Worm (Caenorhabditis elegans) whole organism, midembryonic: ENCODE measurements around the gene C03G6.17.
"Not testable (repeated sequence)": the region's sequence is repeated elsewhere in the genome, so short reads cannot be mapped to it uniquely, and the experiment has no call there.

ENCODE experiments used
- T22C8.4 ChIP-seq: fragments of 200-800 bp; sonication (Bioruptor generic); IDR thresholded peaks from 2 replicates; pipeline ENCODE4 v1.3.6; 2022; ENCODE audit warnings: missing genetic modification characterization, missing compliant biosample characterization
- cog-1 ChIP-seq: sonication (generic microtip); optimal IDR thresholded peaks from 2 replicates; lab custom pipeline; 2016; ENCODE audit warnings: missing genetic modification characterization, missing compliant biosample characterization
- flt-1 ChIP-seq: fragments of 200-800 bp; sonication (Bioruptor generic); IDR thresholded peaks from 2 replicates; pipeline ENCODE4 v1.3.6; 2022; ENCODE audit warnings: missing genetic modification characterization, missing compliant biosample characterization
- klf-2 ChIP-seq: fragments of 200-800 bp; sonication (Bioruptor generic); conservative IDR thresholded peaks from 2 replicates; pipeline ENCODE4 v1.3.6; 2022; ENCODE audit warnings: missing genetic modification reagents, missing genetic modification characterization, missing compliant biosample characterization
- med-1 ChIP-seq: sonication (generic microtip); optimal IDR thresholded peaks from 2 replicates; lab custom pipeline; 2017; ENCODE audit warnings: missing genetic modification characterization, mild to moderate bottlenecking, missing compliant biosample characterization, antibody characterized with exemption, missing genetic modification reagents; ENCODE audit not compliant: insufficient read depth
- ref-1 ChIP-seq: fragments of 200-800 bp; sonication (Bioruptor generic); conservative IDR thresholded peaks from 2 replicates; pipeline ENCODE4 v1.3.6; 2022; ENCODE audit warnings: missing genetic modification reagents, missing genetic modification characterization, missing compliant biosample characterization
- tab-1 ChIP-seq: fragments of 200-800 bp; sonication (Bioruptor generic); IDR thresholded peaks from 2 replicates; pipeline ENCODE4 v1.3.6; 2022; ENCODE audit warnings: missing genetic modification characterization, missing compliant biosample characterization
- ztf-23 ChIP-seq: fragments of 200-800 bp; sonication (Bioruptor generic); IDR thresholded peaks from 2 replicates; pipeline ENCODE4 v1.3.6; 2022; ENCODE audit warnings: missing genetic modification reagents, missing genetic modification characterization, missing compliant biosample characterization
- ztf-29 ChIP-seq: fragments of 200-800 bp; sonication (Bioruptor generic); IDR thresholded peaks from 2 replicates; pipeline ENCODE4 v1.3.6; 2022; ENCODE audit warnings: missing genetic modification reagents, missing genetic modification characterization, missing compliant biosample characterization

The C03G6.17 gene

ce11 chrV:7364059-7364458 is 16.8 kb downstream of the C03G6.17 start, which contains the start of gene cyp-35A2:
cyp-35A2 (minus strand) TSS chrV:7364182.
- no peak for TF ChIP-seq ztf-23
- TF ChIP-seq flt-1 (GFP tag; lab: Robert Waterston, UW) = no peak
- no peak for TF ChIP-seq T22C8.4 (GFP tag; lab: Robert Waterston, UW)
- TF ChIP-seq ztf-29 = no peak
- no peak for TF ChIP-seq med-1 (GFP tag; lab: Kevin White, UChicago)
- TF ChIP-seq ref-1 (GFP tag; lab: Robert Waterston, UW) = no peak
- no peak for TF ChIP-seq tab-1 (GFP tag; lab: Robert Waterston, UW)
- no peak for TF ChIP-seq klf-2 (GFP tag; lab: Robert Waterston, UW)
- TF ChIP-seq cog-1 = no peak

ce11 chrV:7361673-7362072 is 19.2 kb downstream of the C03G6.17 start, which contains the start of gene cyp-35A1:
cyp-35A1 (minus strand) TSS chrV:7361773.
- TF ChIP-seq tab-1 (GFP tag; lab: Robert Waterston, UW) = no peak

ce11 chrV:7357132-7357531 is 23.8 kb downstream of the C03G6.17 start, which contains the start of gene C03G6.6:
C03G6.6 (plus strand) TSS chrV:7357432.
- TF ChIP-seq flt-1 (GFP tag; lab: Robert Waterston, UW) = no peak
- no peak for TF ChIP-seq med-1 (GFP tag; lab: Kevin White, UChicago)
- TF ChIP-seq tab-1 (GFP tag; lab: Robert Waterston, UW) = no peak
- TF ChIP-seq ztf-29 = no peak
- no peak for TF ChIP-seq T22C8.4 (GFP tag; lab: Robert Waterston, UW)
- no peak for TF ChIP-seq ref-1 (GFP tag; lab: Robert Waterston, UW)
- no peak for TF ChIP-seq ztf-23
- no peak for TF ChIP-seq cog-1
- TF ChIP-seq klf-2 (GFP tag; lab: Robert Waterston, UW) = no peak

- TF ChIP-seq flt-1 (GFP tag; lab: Robert Waterston, UW) (no peak), klf-2 (GFP tag; lab: Robert Waterston, UW) (no peak), ztf-29 (no peak), ref-1 (GFP tag; lab: Robert Waterston, UW) (no peak), ztf-23 (no peak), tab-1 (GFP tag; lab: Robert Waterston, UW) (no peak), cog-1 (no peak), med-1 (GFP tag; lab: Kevin White, UChicago) (no peak)
Measured at ce11 chrV:7356684-7357083, 24.2 kb downstream of the C03G6.17 start, which contains the start of gene C03G6.21. C03G6.21 (minus strand) TSS chrV:7356784.

ce11 chrV:7355464-7355863 is 25.4 kb downstream of the C03G6.17 start, which contains the start of gene tag-293:
tag-293 (minus strand) TSS chrV:7355564.
- TF ChIP-seq ztf-23 (no peak), T22C8.4 (GFP tag; lab: Robert Waterston, UW) (no peak), ztf-29 (no peak), klf-2 (GFP tag; lab: Robert Waterston, UW) (no peak)

ce11 chrV:7353602-7354001 is 27.3 kb downstream of the C03G6.17 start:
- no peak for TF ChIP-seq klf-2 (GFP tag; lab: Robert Waterston, UW)

ce11 chrV:7352186-7353053 is 28.5 kb downstream of the C03G6.17 start, which contains the start of the genes srh-231 and srh-275:
srh-231 (minus strand) TSS chrV:7352236.
srh-275 (plus strand) TSS chrV:7353003.
- TF ChIP-seq T22C8.4 (GFP tag; lab: Robert Waterston, UW) (no peak), klf-2 (GFP tag; lab: Robert Waterston, UW) (no peak), flt-1 (GFP tag; lab: Robert Waterston, UW) (no peak)

ce11 chrV:7349541-7349940 is 31.4 kb downstream of the C03G6.17 start, which contains the start of gene nhr-149:
nhr-149 (minus strand) TSS chrV:7349641.
- TF ChIP-seq ref-1 (GFP tag; lab: Robert Waterston, UW) (no peak), ztf-23 (no peak), med-1 (GFP tag; lab: Kevin White, UChicago) (no peak), klf-2 (GFP tag; lab: Robert Waterston, UW) (no peak), ztf-29 (no peak), flt-1 (GFP tag; lab: Robert Waterston, UW) (no peak), T22C8.4 (GFP tag; lab: Robert Waterston, UW) (no peak), tab-1 (GFP tag; lab: Robert Waterston, UW) (no peak), cog-1 (no peak)

ce11 chrV:7345494-7345893 is 35.4 kb downstream of the C03G6.17 start, which contains the start of gene nhr-147:
nhr-147 (plus strand) TSS chrV:7345794.
- not testable (repeated sequence) for TF ChIP-seq cog-1; ztf-29; T22C8.4 (GFP tag; lab: Robert Waterston, UW)

ce11 chrV:7343522-7343921 is 37.4 kb downstream of the C03G6.17 start, which contains the start of gene srh-244:
srh-244 (plus strand) TSS chrV:7343822.
- TF ChIP-seq klf-2 (GFP tag; lab: Robert Waterston, UW) (no peak), T22C8.4 (GFP tag; lab: Robert Waterston, UW) (no peak), ztf-23 (no peak), ztf-29 (no peak), flt-1 (GFP tag; lab: Robert Waterston, UW) (no peak), med-1 (GFP tag; lab: Kevin White, UChicago) (no peak), tab-1 (GFP tag; lab: Robert Waterston, UW) (no peak), ref-1 (GFP tag; lab: Robert Waterston, UW) (no peak), cog-1 (no peak)
